Fruit fly (Drosophila melanogaster): Measurements from ENCODE around the gene Duba.

DNA sequence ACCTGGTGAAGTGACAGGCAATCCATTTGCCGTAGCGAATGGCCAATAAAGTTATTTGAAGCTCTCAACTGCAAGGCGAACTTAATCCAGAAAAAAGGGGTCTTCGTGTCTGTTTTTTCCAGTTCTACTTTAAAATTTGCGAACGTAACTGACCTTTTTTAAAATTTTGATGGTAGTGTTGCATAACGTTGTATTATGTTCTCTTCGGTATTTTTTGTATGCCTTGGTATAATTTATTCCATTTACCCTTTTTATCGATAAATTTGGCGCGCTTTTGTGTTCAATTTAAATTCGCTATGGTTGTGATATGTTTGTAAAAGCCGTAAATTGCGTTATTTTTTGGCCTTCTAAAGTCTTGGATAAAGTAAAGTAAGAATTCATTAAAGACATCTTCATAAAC lies 21.4 kb upstream of the Duba start:
- TF ChIP-seq CG8632 (GFP tag; optimal IDR thresholded peaks at IDR 0.05) (no peak), CG10631 (GFP tag; optimal IDR thresholded peaks at IDR 0.05) (no peak), Hr39 (GFP tag; optimal IDR thresholded peaks at IDR 0.05) (no peak)

All from whole organism, prepupa.